Fruit fly (Drosophila melanogaster) whole organism, wandering third instar larva: ENCODE data around the gene CG11593.
A peak's percentile ranks its signal among the peaks of the same experiment; 100 is the strongest.

ENCODE experiments used
- Abd-B ChIP-seq: fragments of >200 bp; optimal IDR thresholded peaks from 2 replicates; lab custom pipeline; 2017; ENCODE audit warnings: missing biosample characterization, missing genetic modification characterization
- CG32264 ChIP-seq: fragments of 200-800 bp; sonication (Bioruptor generic); optimal IDR thresholded peaks from 2 replicates; lab custom pipeline; 2016; ENCODE audit warnings: missing biosample characterization, missing genetic modification characterization
- CG9705 ChIP-seq: fragments of 200-800 bp; sonication (Bioruptor generic); optimal IDR thresholded peaks from 2 replicates; lab custom pipeline; 2018; ENCODE audit warnings: missing biosample characterization, mild to moderate bottlenecking, missing genetic modification characterization
- CrebA ChIP-seq: fragments of 200-800 bp; sonication (Bioruptor generic); optimal IDR thresholded peaks from 2 replicates; lab custom pipeline; 2016; ENCODE audit warnings: missing biosample characterization, mild to moderate bottlenecking, missing genetic modification characterization, borderline replicate concordance
- Dfd ChIP-seq: fragments of >200 bp; optimal IDR thresholded peaks from 2 replicates; lab custom pipeline; 2017; ENCODE audit warnings: missing biosample characterization, missing genetic modification characterization
- Dif ChIP-seq: fragments of 200-275, 200-300 bp; sonication (Bioruptor generic); optimal IDR thresholded peaks from 2 replicates; lab custom pipeline; 2018; ENCODE audit warnings: missing biosample characterization, missing genetic modification characterization; ENCODE audit not compliant: partially characterized antibody
- GATAd ChIP-seq: sonication (Bioruptor generic); optimal IDR thresholded peaks from 2 replicates; lab custom pipeline; 2016; ENCODE audit warnings: missing biosample characterization, missing genetic modification characterization
- HLH106 ChIP-seq: fragments of 200-800 bp; optimal IDR thresholded peaks from 3 replicates; lab custom pipeline; 2019; ENCODE audit warnings: missing biosample characterization, mild to moderate bottlenecking, missing genetic modification characterization, moderate library complexity
- Hnf4 ChIP-seq: fragments of 200-800 bp; sonication (Bioruptor generic); optimal IDR thresholded peaks from 2 replicates; lab custom pipeline; 2016; ENCODE audit warnings: missing biosample characterization, mild to moderate bottlenecking, missing genetic modification characterization
- Hr78 ChIP-seq: fragments of >200 bp; optimal IDR thresholded peaks from 2 replicates; lab custom pipeline; 2017; ENCODE audit warnings: missing biosample characterization, missing genetic modification characterization
- Hr83 ChIP-seq: fragments of 200-300 bp; sonication (Bioruptor generic); optimal IDR thresholded peaks from 2 replicates; lab custom pipeline; 2016; ENCODE audit warnings: missing biosample characterization, mild to moderate bottlenecking, missing genetic modification characterization, moderate library complexity; ENCODE audit not compliant: poor library complexity, severe bottlenecking
- Jra ChIP-seq: sonication (Bioruptor generic); optimal IDR thresholded peaks from 2 replicates; lab custom pipeline; 2016; ENCODE audit warnings: missing biosample characterization, missing genetic modification characterization
- Mio ChIP-seq: sonication (Bioruptor generic); optimal IDR thresholded peaks from 2 replicates; lab custom pipeline; 2016; ENCODE audit warnings: missing biosample characterization, missing genetic modification characterization
- N ChIP-seq: fragments of >200 bp; optimal IDR thresholded peaks from 2 replicates; lab custom pipeline; 2018; ENCODE audit warnings: missing biosample characterization, missing external identifiers, missing genetic modification characterization
- OdsH ChIP-seq: fragments of 200-800 bp; sonication (Bioruptor generic); optimal IDR thresholded peaks from 2 replicates; lab custom pipeline; 2016; ENCODE audit warnings: missing biosample characterization, mild to moderate bottlenecking, missing genetic modification characterization
- Rel ChIP-seq, 2 experiments: fragments of 200-800 bp; sonication (Bioruptor generic) in 1 of 2; optimal IDR thresholded peaks; 2 replicates in 1 of 2; 3 replicates in 1 of 2; lab custom pipeline; 2016 to 2019; ENCODE audit warnings: mild to moderate bottlenecking in 2 of 2, missing biosample characterization in 2 of 2, missing genetic modification characterization in 2 of 2, moderate library complexity in 1 of 2
- Sp1 ChIP-seq: fragments of 200-800 bp; sonication (Bioruptor generic); optimal IDR thresholded peaks from 3 replicates; lab custom pipeline; 2019; ENCODE audit warnings: missing biosample characterization, mild to moderate bottlenecking, missing genetic modification characterization, moderate library complexity
- Vsx2 ChIP-seq: fragments of 200-300, 225-300 bp; sonication (Bioruptor generic); optimal IDR thresholded peaks from 2 replicates; lab custom pipeline; 2018; ENCODE audit warnings: missing biosample characterization, missing genetic modification characterization; ENCODE audit not compliant: partially characterized antibody
- br ChIP-seq: fragments of 200-800 bp; sonication (Bioruptor generic); optimal IDR thresholded peaks from 2 replicates; lab custom pipeline; 2016; ENCODE audit warnings: missing biosample characterization, missing genetic modification characterization
- brk ChIP-seq: fragments of 200-800 bp; sonication (Bioruptor generic); optimal IDR thresholded peaks from 2 replicates; lab custom pipeline; 2016; ENCODE audit warnings: missing biosample characterization, mild to moderate bottlenecking, missing genetic modification characterization
- dmrt93B ChIP-seq: fragments of 200-800 bp; sonication (Bioruptor generic); optimal IDR thresholded peaks from 2 replicates; lab custom pipeline; 2018; ENCODE audit warnings: missing biosample characterization, mild to moderate bottlenecking, missing genetic modification characterization
- dsf ChIP-seq: sonication (Bioruptor generic); optimal IDR thresholded peaks from 2 replicates; lab custom pipeline; 2016; ENCODE audit warnings: missing biosample characterization, missing genetic modification characterization, borderline replicate concordance
- foxo ChIP-seq, 2 experiments: fragments of 200-800 bp; sonication (Bioruptor generic); optimal IDR thresholded peaks; 2 replicates in 1 of 2; 3 replicates in 1 of 2; lab custom pipeline; 2016 to 2017; ENCODE audit warnings: missing biosample characterization in 2 of 2, missing genetic modification characterization in 2 of 2
- fru ChIP-seq: fragments of 200-800 bp; sonication (Bioruptor generic); optimal IDR thresholded peaks from 3 replicates; lab custom pipeline; 2016; ENCODE audit warnings: missing biosample characterization, mild to moderate bottlenecking, missing genetic modification characterization
- h ChIP-seq: fragments of 200-800 bp; sonication (Bioruptor generic); optimal IDR thresholded peaks from 3 replicates; lab custom pipeline; 2016; ENCODE audit warnings: missing biosample characterization, mild to moderate bottlenecking, missing genetic modification characterization
- jim ChIP-seq: fragments of 175-275, 200-325 bp; sonication (Bioruptor generic); optimal IDR thresholded peaks from 2 replicates; lab custom pipeline; 2016; ENCODE audit warnings: missing biosample characterization, mild to moderate bottlenecking, missing genetic modification characterization
- lola ChIP-seq: fragments of >200 bp; optimal IDR thresholded peaks from 2 replicates; lab custom pipeline; 2017; ENCODE audit warnings: missing biosample characterization, missing genetic modification characterization
- pan ChIP-seq: fragments of >200 bp; optimal IDR thresholded peaks from 2 replicates; lab custom pipeline; 2017
- psq ChIP-seq: fragments of 200-800 bp; sonication (Bioruptor generic); optimal IDR thresholded peaks from 3 replicates; lab custom pipeline; 2017; ENCODE audit warnings: missing biosample characterization, mild to moderate bottlenecking, missing genetic modification characterization, moderate library complexity
- rgr ChIP-seq: fragments of 200-800 bp; sonication (Bioruptor generic); optimal IDR thresholded peaks from 3 replicates; lab custom pipeline; 2016; ENCODE audit warnings: missing biosample characterization, mild to moderate bottlenecking, missing genetic modification characterization
- sage ChIP-seq: fragments of 200-800 bp; sonication (Bioruptor generic); optimal IDR thresholded peaks from 2 replicates; lab custom pipeline; 2016; ENCODE audit warnings: missing biosample characterization, mild to moderate bottlenecking, missing genetic modification characterization
- sv ChIP-seq: fragments of 200-800 bp; sonication (Bioruptor generic); optimal IDR thresholded peaks from 3 replicates; lab custom pipeline; 2016; ENCODE audit warnings: missing biosample characterization, missing genetic modification characterization
- tai ChIP-seq: sonication (Bioruptor generic); optimal IDR thresholded peaks from 2 replicates; lab custom pipeline; 2016; ENCODE audit warnings: missing biosample characterization, missing genetic modification characterization
- woc ChIP-seq: sonication (Bioruptor generic); optimal IDR thresholded peaks from 2 replicates; lab custom pipeline; 2016; ENCODE audit warnings: missing biosample characterization, mild to moderate bottlenecking, missing genetic modification characterization

CG11593 gene

dm6 chr3L:4081243-4081642, 41.0 kb upstream of the CG11593 start:
- no peak for TF ChIP-seq foxo (GFP tag; optimal IDR thresholded peaks at IDR 0.05; lab: Kevin White, UChicago)
- no peak for TF ChIP-seq CG9705 (GFP tag; lab: Kevin White, UChicago)
- no peak for TF ChIP-seq N (GFP tag; lab: Kevin White, UChicago)
- no peak for TF ChIP-seq CG32264 (GFP tag; lab: Kevin White, UChicago)
- TF ChIP-seq Rel (GFP tag; optimal IDR thresholded peaks at IDR 0.05; lab: Kevin White, UChicago), result no peak
- TF ChIP-seq Rel (tag; optimal IDR thresholded peaks at IDR 0.05; lab: Kevin White, UChicago), result no peak
- TF ChIP-seq Dfd (GFP tag; lab: Kevin White, UChicago), result no peak
- no peak for TF ChIP-seq sv
- TF ChIP-seq jim (GFP tag; lab: Kevin White, UChicago), result no peak
- TF ChIP-seq Hr78 (GFP tag; lab: Kevin White, UChicago), result no peak
- TF ChIP-seq dsf (GFP tag; lab: Kevin White, UChicago), result no peak
- TF ChIP-seq fru (GFP tag; lab: Kevin White, UChicago), result no peak
- TF ChIP-seq HLH106 (tag; lab: Kevin White, UChicago), result no peak
- TF ChIP-seq Hr83 (GFP tag; lab: Kevin White, UChicago), result no peak

DNA sequence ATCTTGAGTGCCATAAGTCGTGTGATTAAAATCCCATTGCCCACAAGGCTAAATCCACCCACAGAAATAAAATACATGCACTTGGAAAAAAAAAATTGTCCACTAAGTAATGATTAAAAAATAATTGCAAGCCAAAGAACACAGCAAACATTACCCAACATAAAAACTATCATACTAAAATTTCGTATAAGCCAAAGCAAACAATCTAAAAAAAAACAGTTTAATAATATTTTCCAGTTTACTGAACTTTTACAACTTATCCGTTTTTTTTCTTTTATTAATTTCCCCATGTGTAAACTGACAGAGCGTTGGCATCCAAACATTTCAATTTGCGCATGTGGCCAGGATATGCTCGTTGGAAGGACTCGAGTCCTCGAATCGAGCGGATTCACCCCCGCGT, 40.0 kb upstream of the CG11593 start:
- no peak for TF ChIP-seq Vsx2
- TF ChIP-seq sage, result no peak
- no peak for TF ChIP-seq dmrt93B (GFP tag; lab: Kevin White, UChicago)
- no peak for TF ChIP-seq Rel (GFP tag; optimal IDR thresholded peaks at IDR 0.05; lab: Kevin White, UChicago)
- TF ChIP-seq Rel (tag; optimal IDR thresholded peaks at IDR 0.05; lab: Kevin White, UChicago), result no peak
- no peak for TF ChIP-seq lola (GFP tag; lab: Kevin White, UChicago)
- no peak for TF ChIP-seq Jra (GFP tag; lab: Kevin White, UChicago)
- no peak for TF ChIP-seq tai (GFP tag; lab: Kevin White, UChicago)
- no peak for TF ChIP-seq br (GFP tag; lab: Kevin White, UChicago)

- no peak for TF ChIP-seq CG32264 (GFP tag; lab: Kevin White, UChicago)
- TF ChIP-seq woc, result no peak
- TF ChIP-seq jim (GFP tag; lab: Kevin White, UChicago), result no peak
- no peak for TF ChIP-seq br (GFP tag; lab: Kevin White, UChicago)
- TF ChIP-seq foxo (GFP tag; optimal IDR thresholded peaks at IDR 0.05; lab: Kevin White, UChicago), result no peak
- TF ChIP-seq psq (GFP tag; lab: Kevin White, UChicago), result no peak
- no peak for TF ChIP-seq CrebA
- no peak for TF ChIP-seq Abd-B
- TF ChIP-seq Vsx2, result no peak
- TF ChIP-seq dsf (GFP tag; lab: Kevin White, UChicago), result no peak
- no peak for TF ChIP-seq Rel (GFP tag; optimal IDR thresholded peaks at IDR 0.05; lab: Kevin White, UChicago)
- TF ChIP-seq Rel (tag; optimal IDR thresholded peaks at IDR 0.05; lab: Kevin White, UChicago), result no peak
- no peak for TF ChIP-seq GATAd (GFP tag; lab: Kevin White, UChicago)
- TF ChIP-seq sage, result no peak
Observed at dm6 chr3L:4076907-4077306, 36.6 kb upstream of the CG11593 start.

DNA sequence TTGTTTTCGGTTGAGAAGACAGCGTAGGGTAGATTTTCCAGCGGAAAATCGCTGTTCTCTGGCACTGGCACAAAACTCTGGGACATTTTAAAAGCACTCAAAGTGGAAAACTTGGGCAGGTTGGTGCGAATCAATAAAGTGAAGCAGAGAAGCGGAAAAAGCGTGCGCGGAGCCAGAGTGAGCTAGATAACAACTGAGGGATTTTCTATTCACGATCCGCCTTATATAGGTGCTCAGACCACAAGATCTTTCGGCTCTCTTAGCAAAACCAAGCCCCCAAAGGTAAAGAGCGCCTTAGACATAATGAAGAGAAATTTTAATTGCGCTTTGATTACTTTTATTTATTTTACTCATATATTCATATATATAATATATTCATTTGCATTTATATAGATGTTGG, 33.5 kb upstream of the CG11593 start, which contains the start of gene Faa:
TSS of gene Faa (minus strand) at position 200 of the 400 bp plus-strand sequence.
- TF ChIP-seq CG32264 (GFP tag; lab: Kevin White, UChicago) (no peak), Hr83 (GFP tag; lab: Kevin White, UChicago) (no peak), h (GFP tag; lab: Kevin White, UChicago) (no peak), woc (no peak), dsf (GFP tag; lab: Kevin White, UChicago) (no peak)

dm6 chr3L:4072717-4073116, 32.4 kb upstream of the CG11593 start:
- TF ChIP-seq psq (GFP tag; lab: Kevin White, UChicago), result no peak
- TF ChIP-seq dsf (GFP tag; lab: Kevin White, UChicago), result no peak
- TF ChIP-seq sv, result no peak
- TF ChIP-seq tai (GFP tag; lab: Kevin White, UChicago), result no peak
- no peak for TF ChIP-seq dmrt93B (GFP tag; lab: Kevin White, UChicago)

DNA sequence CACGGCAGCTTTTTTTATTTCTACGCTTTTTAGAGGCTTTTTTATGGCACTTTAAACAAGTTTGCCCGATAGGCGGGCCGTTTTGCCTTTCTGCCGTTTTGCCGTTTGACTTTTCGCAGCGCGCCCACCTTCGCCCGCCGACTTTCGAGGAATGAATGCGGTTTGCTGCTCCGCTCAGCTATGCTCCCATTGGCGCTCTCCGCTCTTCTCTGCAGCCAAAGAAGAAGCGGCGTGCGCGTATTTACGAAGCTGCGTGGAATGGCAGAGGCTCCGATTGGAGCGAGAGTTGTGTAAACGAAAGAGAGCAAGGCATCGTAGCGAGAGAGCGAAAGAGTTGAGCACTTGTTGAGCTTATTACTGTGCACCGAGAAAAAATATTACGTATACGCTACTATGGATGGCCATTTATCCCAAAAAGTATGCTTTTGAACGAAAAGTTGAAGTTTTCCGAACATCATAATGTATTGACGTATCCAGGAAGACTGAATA, 31.3 kb upstream of the CG11593 start, which contains the start of gene wit:
TSS of gene wit (minus strand) at position 157 of the 489 bp plus-strand sequence.
- TF ChIP-seq dmrt93B (GFP tag; lab: Kevin White, UChicago), result no peak
- TF ChIP-seq br (GFP tag; lab: Kevin White, UChicago), result peak; percentile 63
- TF ChIP-seq woc, result no peak
- peak; percentile 53 for TF ChIP-seq Jra (GFP tag; lab: Kevin White, UChicago)
- TF ChIP-seq brk (GFP tag; lab: Kevin White, UChicago), result peak; percentile 42
- TF ChIP-seq pan (lab: Kevin White, UChicago), result no peak
- TF ChIP-seq lola (GFP tag; lab: Kevin White, UChicago), result no peak
- TF ChIP-seq Mio (GFP tag; lab: Kevin White, UChicago), result no peak
- TF ChIP-seq GATAd (GFP tag; lab: Kevin White, UChicago), result no peak
- peak; percentile 98 for TF ChIP-seq Dif
- no peak for TF ChIP-seq sv
- TF ChIP-seq Hnf4 (GFP tag; lab: Kevin White, UChicago), result peak; percentile 42
- TF ChIP-seq rgr (GFP tag; lab: Kevin White, UChicago), result peak; percentile 52
- no peak for TF ChIP-seq OdsH
- TF ChIP-seq Vsx2, result peak; percentile 95
- no peak for TF ChIP-seq HLH106 (tag; lab: Kevin White, UChicago)
- TF ChIP-seq fru (GFP tag; lab: Kevin White, UChicago), result peak; percentile 99
- TF ChIP-seq CG32264 (GFP tag; lab: Kevin White, UChicago), result peak; percentile 47
- no peak for TF ChIP-seq dsf (GFP tag; lab: Kevin White, UChicago)
- peak; percentile 18 for TF ChIP-seq Sp1
- TF ChIP-seq Rel (GFP tag; optimal IDR thresholded peaks at IDR 0.05; lab: Kevin White, UChicago), result peak; percentile 10
- TF ChIP-seq Rel (tag; optimal IDR thresholded peaks at IDR 0.05; lab: Kevin White, UChicago), result no peak
